Worm (Caenorhabditis elegans) whole organism, L2 larva: Measurements from ENCODE around the gene sft-4.

Source experiments
- ZK546.5 ChIP-seq: sonication (generic microtip); optimal IDR thresholded peaks from 2 replicates; lab custom pipeline; 2017; ENCODE audit warnings: missing biosample characterization, missing genetic modification characterization
- ama-1 ChIP-seq: fragments of 150-350 bp; optimal IDR thresholded peaks from 2 replicates; lab custom pipeline; 2018; ENCODE audit warnings: inconsistent platforms
- egl-27 ChIP-seq: sonication (generic microtip); optimal IDR thresholded peaks from 3 replicates; lab custom pipeline; 2017; ENCODE audit warnings: missing biosample characterization, missing genetic modification reagents, missing genetic modification characterization
- fos-1 ChIP-seq: fragments of 150-350 bp; optimal IDR thresholded peaks from 2 replicates; lab custom pipeline; 2014; ENCODE audit warnings: missing biosample characterization, missing genetic modification characterization
- lsy-2 ChIP-seq, 2 experiments: fragments of 150-350 bp in 1 of 2; sonication (generic microtip) in 1 of 2; optimal IDR thresholded peaks; 2 replicates each; lab custom pipeline; 2014 to 2017; ENCODE audit warnings: missing biosample characterization in 2 of 2, missing genetic modification characterization in 2 of 2
- nhr-23 ChIP-seq: fragments of 150-350 bp; optimal IDR thresholded peaks from 2 replicates; lab custom pipeline; 2014; ENCODE audit warnings: missing biosample characterization, missing genetic modification reagents, missing genetic modification characterization
- sem-4 ChIP-seq: fragments of 150-350 bp; optimal IDR thresholded peaks from 2 replicates; lab custom pipeline; 2014; ENCODE audit warnings: missing biosample characterization, missing genetic modification reagents, missing genetic modification characterization
- snpc-4 ChIP-seq: fragments of 150-350 bp; optimal IDR thresholded peaks from 2 replicates; lab custom pipeline; 2014; ENCODE audit warnings: missing biosample characterization, missing genetic modification characterization

DNA sequence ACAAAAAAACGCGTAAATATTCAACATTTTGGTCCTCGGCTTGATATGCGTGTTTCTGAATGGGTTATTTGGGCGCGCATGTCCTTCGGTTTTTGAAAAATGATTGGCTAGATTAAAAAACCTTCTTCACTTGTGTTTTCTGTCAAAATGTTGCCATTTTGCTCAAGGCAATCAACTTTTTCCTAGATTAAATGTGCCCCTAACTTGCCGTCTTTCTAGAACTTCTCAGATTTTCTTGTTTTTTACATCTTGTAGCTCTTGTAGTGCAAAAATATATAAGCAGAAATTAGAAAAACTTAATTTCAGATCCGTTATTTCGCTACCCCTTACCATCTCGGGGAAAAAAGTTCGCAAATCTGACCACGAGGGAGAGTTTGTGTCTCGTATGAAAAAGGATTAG lies 41.3 kb upstream of the sft-4 start, which contains the start of gene hbl-1:
- TF ChIP-seq egl-27 (tag; lab: Kevin White, UChicago), result no peak
- no peak for TF ChIP-seq ZK546.5 (tag; lab: Kevin White, UChicago)
- TF ChIP-seq snpc-4 (tag; lab: Kevin White, UChicago), result no peak
- TF ChIP-seq nhr-23 (tag; lab: Kevin White, UChicago), result no peak
- TF ChIP-seq sem-4 (tag; lab: Kevin White, UChicago), result no peak
- no peak for TF ChIP-seq lsy-2 (tag; optimal IDR thresholded peaks at IDR 0.05; lab: Kevin White, UChicago)
- no peak for TF ChIP-seq fos-1 (tag; lab: Kevin White, UChicago)
- TF ChIP-seq ama-1 (lab: Kevin White, UChicago), result no peak
